Fruit fly (Drosophila melanogaster) whole organism, embryonic: ENCODE results near the gene CG43693.
A peak's percentile ranks its signal among the peaks of the same experiment; 100 is the strongest.

Source experiments
- ATbp ChIP-seq: fragments of 200-800 bp; sonication (Bioruptor generic); optimal IDR thresholded peaks from 2 replicates; lab custom pipeline; 2017; ENCODE audit warnings: missing biosample characterization, mild to moderate bottlenecking, missing genetic modification characterization, missing genetic modification reagents
- Atf3 ChIP-seq: fragments of 200-800 bp; sonication (Bioruptor generic); optimal IDR thresholded peaks from 3 replicates; lab custom pipeline; 2016; ENCODE audit warnings: missing biosample characterization, missing genetic modification characterization
- CG10321 ChIP-seq: fragments of 200-800 bp; sonication (Bioruptor generic); IDR thresholded peaks from 2 replicates; pipeline ENCODE4 v1.3.6; 2022; ENCODE audit warnings: missing biosample characterization, missing genetic modification characterization
- CG11695 ChIP-seq: fragments of 200-800 bp; sonication (Bioruptor generic); IDR thresholded peaks from 3 replicates; pipeline ENCODE4 v1.3.6; 2022; ENCODE audit warnings: missing biosample characterization, missing genetic modification characterization
- CG1233 ChIP-seq: fragments of 200-800 bp; sonication (Bioruptor generic); optimal IDR thresholded peaks from 4 replicates; lab custom pipeline; 2018; ENCODE audit warnings: missing biosample characterization, mild to moderate bottlenecking, missing genetic modification characterization
- CG12744 ChIP-seq: fragments of 200-800 bp; sonication (Bioruptor generic); optimal IDR thresholded peaks from 2 replicates; lab custom pipeline; 2016; ENCODE audit warnings: missing biosample characterization, missing genetic modification characterization
- CG13287 ChIP-seq: fragments of 200-800 bp; sonication (Bioruptor generic); IDR thresholded peaks from 2 replicates; pipeline ENCODE4 v1.3.6; 2022; ENCODE audit warnings: missing biosample characterization, missing genetic modification characterization; ENCODE audit not compliant: partially characterized antibody
- CG14050 ChIP-seq: fragments of 200-800 bp; sonication (Bioruptor generic); IDR thresholded peaks from 3 replicates; pipeline ENCODE4 v1.3.6; 2022; ENCODE audit warnings: missing biosample characterization, missing genetic modification characterization
- CG1602 ChIP-seq: fragments of 200-800 bp; sonication (Bioruptor generic); optimal IDR thresholded peaks from 3 replicates; lab custom pipeline; 2016; ENCODE audit warnings: missing biosample characterization, missing genetic modification characterization
- CG1832 ChIP-seq: fragments of 200-800 bp; sonication (Bioruptor generic); optimal IDR thresholded peaks from 2 replicates; lab custom pipeline; 2017; ENCODE audit warnings: missing biosample characterization, mild to moderate bottlenecking, missing genetic modification characterization, inconsistent platforms
- CG30403 ChIP-seq: fragments of 200-800 bp; sonication (Bioruptor generic); optimal IDR thresholded peaks from 3 replicates; lab custom pipeline; 2016; ENCODE audit warnings: missing biosample characterization, missing genetic modification characterization
- CG31224 ChIP-seq: fragments of 200-800 bp; sonication (Bioruptor generic); IDR thresholded peaks from 2 replicates; pipeline ENCODE4 v1.3.6; 2022; ENCODE audit warnings: missing biosample characterization, missing genetic modification characterization
- CG31388 ChIP-seq: fragments of 200-800 bp; sonication (Bioruptor generic); optimal IDR thresholded peaks from 2 replicates; lab custom pipeline; 2016; ENCODE audit warnings: missing biosample characterization, missing genetic modification characterization
- CG31441 ChIP-seq: fragments of 200-800 bp; sonication (Bioruptor generic); IDR thresholded peaks from 2 replicates; pipeline ENCODE4 v1.3.6; 2022; ENCODE audit warnings: missing biosample characterization, missing genetic modification characterization
- CG32767 ChIP-seq: fragments of 200-800 bp; sonication (Bioruptor generic); IDR thresholded peaks from 2 replicates; pipeline ENCODE4 v1.3.6; 2022; ENCODE audit warnings: missing biosample characterization, missing genetic modification characterization
- CG3726 ChIP-seq: fragments of 200-800 bp; sonication (Bioruptor generic); IDR thresholded peaks from 3 replicates; pipeline ENCODE4, ENCODE4 v1.3.6; 2022; ENCODE audit warnings: missing biosample characterization, missing genetic modification characterization
- CG4707 ChIP-seq: fragments of 200-800 bp; sonication (Bioruptor generic); optimal IDR thresholded peaks from 2 replicates; lab custom pipeline; 2018; ENCODE audit warnings: missing biosample characterization, mild to moderate bottlenecking, missing genetic modification characterization, moderate library complexity
- CG6254 ChIP-seq: fragments of 200-800 bp; sonication (Bioruptor generic); optimal IDR thresholded peaks from 3 replicates; lab custom pipeline; 2017; ENCODE audit warnings: mild to moderate bottlenecking, missing biosample characterization, missing genetic modification reagents, missing genetic modification characterization
- CG6272 ChIP-seq: fragments of 200-800 bp; sonication (Bioruptor generic); IDR thresholded peaks from 2 replicates; pipeline ENCODE4 v1.3.6; 2022; ENCODE audit warnings: missing biosample characterization, missing genetic modification characterization
- CG7357 ChIP-seq: fragments of 200-800 bp; sonication (Bioruptor generic); IDR thresholded peaks from 3 replicates; pipeline ENCODE4 v1.3.6; 2022; ENCODE audit warnings: missing biosample characterization, missing genetic modification characterization
- CG8281 ChIP-seq: fragments of 200-800 bp; sonication (Bioruptor generic); optimal IDR thresholded peaks from 2 replicates; lab custom pipeline; 2018; ENCODE audit warnings: missing biosample characterization, mild to moderate bottlenecking, missing genetic modification characterization, moderate library complexity
- CG9437 ChIP-seq: fragments of 200-800 bp; sonication (Bioruptor generic); optimal IDR thresholded peaks from 2 replicates; lab custom pipeline; 2018; ENCODE audit warnings: missing biosample characterization, mild to moderate bottlenecking, missing genetic modification characterization
- CG9817 ChIP-seq: fragments of 200-800 bp; sonication (Bioruptor generic); optimal IDR thresholded peaks from 2 replicates; lab custom pipeline; 2018; ENCODE audit warnings: missing biosample characterization, mild to moderate bottlenecking, missing genetic modification characterization, moderate library complexity
- Dip2 ChIP-seq: fragments of 200-800 bp; sonication (Bioruptor generic); IDR thresholded peaks from 2 replicates; pipeline ENCODE4 v1.3.6; 2022; ENCODE audit warnings: missing biosample characterization, missing genetic modification characterization
- Dip3 ChIP-seq: fragments of 200-800 bp; sonication (Bioruptor generic); optimal IDR thresholded peaks from 3 replicates; lab custom pipeline; 2016; ENCODE audit warnings: missing biosample characterization, missing genetic modification characterization
- ERR ChIP-seq: fragments of 200-800 bp; sonication (Bioruptor generic); optimal IDR thresholded peaks from 2 replicates; lab custom pipeline; 2016; ENCODE audit warnings: missing biosample characterization, missing genetic modification characterization
- H2.0 ChIP-seq: fragments of 200-800 bp; sonication (Bioruptor generic); IDR thresholded peaks from 2 replicates; pipeline ENCODE4 v1.3.6; 2022; ENCODE audit warnings: missing biosample characterization, missing genetic modification characterization
- HLH3B ChIP-seq: fragments of 200-800 bp; sonication (Bioruptor generic); IDR thresholded peaks from 2 replicates; pipeline ENCODE4 v1.3.6; 2022; ENCODE audit warnings: missing biosample characterization, missing genetic modification characterization
- HLHmδ ChIP-seq: fragments of 200-800 bp; sonication (Bioruptor generic); optimal IDR thresholded peaks from 2 replicates; lab custom pipeline; 2018; ENCODE audit warnings: missing biosample characterization, mild to moderate bottlenecking, missing genetic modification characterization, moderate library complexity
- Kr ChIP-seq: fragments of 200-800 bp; sonication (Bioruptor generic); optimal IDR thresholded peaks from 2 replicates; lab custom pipeline; 2017; ENCODE audit warnings: missing biosample characterization, mild to moderate bottlenecking, missing genetic modification characterization
- Nf-YB ChIP-seq: fragments of 200-800 bp; sonication (Bioruptor generic); optimal IDR thresholded peaks from 3 replicates; lab custom pipeline; 2019; ENCODE audit warnings: missing biosample characterization, mild to moderate bottlenecking, missing genetic modification characterization, moderate library complexity
- Oaz ChIP-seq: fragments of 200-800 bp; sonication (Bioruptor generic); IDR thresholded peaks from 2 replicates; pipeline ENCODE4 v1.3.6; 2022; ENCODE audit warnings: missing biosample characterization, missing genetic modification characterization
- Ravus ChIP-seq: fragments of 200-800 bp; sonication (Bioruptor generic); IDR thresholded peaks from 2 replicates; pipeline ENCODE4 v1.3.6; 2022; ENCODE audit warnings: missing biosample characterization, missing genetic modification characterization
- Side ChIP-seq: fragments of 200-800 bp; sonication (Bioruptor generic); optimal IDR thresholded peaks from 2 replicates; lab custom pipeline; 2016; ENCODE audit warnings: missing biosample characterization, missing genetic modification characterization
- Stat92E ChIP-seq, 3 experiments: fragments of >200 bp in 2 of 3; fragments of 200-800 bp in 1 of 3; sonication (Bioruptor generic) in 1 of 3; optimal IDR thresholded peaks; 2 replicates each; lab custom pipeline; 2017 to 2019; ENCODE audit warnings: missing biosample characterization in 3 of 3, missing genetic modification characterization in 3 of 3, mild to moderate bottlenecking in 1 of 3, moderate library complexity in 1 of 3
- Xbp1 ChIP-seq: fragments of 200-800 bp; sonication (Bioruptor generic); optimal IDR thresholded peaks from 3 replicates; lab custom pipeline; 2016; ENCODE audit warnings: missing biosample characterization, mild to moderate bottlenecking, missing genetic modification characterization
- al ChIP-seq: fragments of 200-800 bp; sonication (Bioruptor generic); IDR thresholded peaks from 2 replicates; pipeline ENCODE4 v1.3.6; 2022; ENCODE audit warnings: missing biosample characterization, missing genetic modification characterization
- amos ChIP-seq: fragments of 200-800 bp; sonication (Bioruptor generic); IDR thresholded peaks from 2 replicates; pipeline ENCODE4 v1.3.6; 2022; ENCODE audit warnings: missing biosample characterization, missing genetic modification characterization; ENCODE audit not compliant: partially characterized antibody
- az2 ChIP-seq: fragments of 200-800 bp; sonication (Bioruptor generic); optimal IDR thresholded peaks from 3 replicates; lab custom pipeline; 2016; ENCODE audit warnings: missing biosample characterization, missing genetic modification characterization
- cwo ChIP-seq: fragments of 200-800 bp; sonication (Bioruptor generic); optimal IDR thresholded peaks from 3 replicates; lab custom pipeline; 2017; ENCODE audit warnings: missing biosample characterization, missing genetic modification characterization, mild to moderate bottlenecking, moderate library complexity, missing genetic modification reagents
- da ChIP-seq: fragments of 200-800 bp; sonication (Bioruptor generic); optimal IDR thresholded peaks from 2 replicates; lab custom pipeline; 2016; ENCODE audit warnings: missing biosample characterization, missing genetic modification characterization
- danr ChIP-seq: fragments of 200-800 bp; sonication (Bioruptor generic); IDR thresholded peaks from 2 replicates; pipeline ENCODE4 v1.3.6; 2022; ENCODE audit warnings: missing biosample characterization, missing genetic modification characterization
- dm ChIP-seq: fragments of 200-800 bp; sonication (Bioruptor generic); optimal IDR thresholded peaks from 3 replicates; lab custom pipeline; 2016; ENCODE audit warnings: missing biosample characterization, missing genetic modification characterization
- eve ChIP-seq, 2 experiments: fragments of >200 bp; optimal IDR thresholded peaks; 2 replicates each; lab custom pipeline; 2017; ENCODE audit warnings: missing biosample characterization in 2 of 2, missing genetic modification characterization in 2 of 2
- jigr1 ChIP-seq: fragments of 200-800 bp; sonication (Bioruptor generic); IDR thresholded peaks from 3 replicates; pipeline ENCODE4 v1.3.6; 2022; ENCODE audit warnings: missing biosample characterization, missing genetic modification characterization
- oc ChIP-seq: fragments of 200-800 bp; sonication (Bioruptor generic); optimal IDR thresholded peaks from 2 replicates; lab custom pipeline; 2018; ENCODE audit warnings: missing biosample characterization, mild to moderate bottlenecking, missing genetic modification characterization, moderate library complexity
- odd ChIP-seq: fragments of 200-800 bp; sonication (Bioruptor generic); optimal IDR thresholded peaks from 2 replicates; lab custom pipeline; 2017; ENCODE audit warnings: missing biosample characterization, mild to moderate bottlenecking, missing genetic modification characterization
- otp ChIP-seq: fragments of 200-800 bp; sonication (Bioruptor generic); IDR thresholded peaks from 3 replicates; pipeline ENCODE4, ENCODE4 v1.3.6; 2022; ENCODE audit warnings: missing biosample characterization, missing genetic modification characterization
- pho ChIP-seq: fragments of 200-800 bp; sonication (Bioruptor generic); optimal IDR thresholded peaks from 2 replicates; lab custom pipeline; 2016; ENCODE audit warnings: missing biosample characterization, missing genetic modification characterization
- schlank ChIP-seq: fragments of 200-800 bp; sonication (Bioruptor generic); optimal IDR thresholded peaks from 2 replicates; lab custom pipeline; 2018; ENCODE audit warnings: missing biosample characterization, mild to moderate bottlenecking, missing genetic modification characterization
- sqz ChIP-seq: fragments of 200-800 bp; sonication (Bioruptor generic); optimal IDR thresholded peaks from 3 replicates; lab custom pipeline; 2018; ENCODE audit warnings: missing biosample characterization, mild to moderate bottlenecking, missing genetic modification characterization

The CG43693 gene

DNA sequence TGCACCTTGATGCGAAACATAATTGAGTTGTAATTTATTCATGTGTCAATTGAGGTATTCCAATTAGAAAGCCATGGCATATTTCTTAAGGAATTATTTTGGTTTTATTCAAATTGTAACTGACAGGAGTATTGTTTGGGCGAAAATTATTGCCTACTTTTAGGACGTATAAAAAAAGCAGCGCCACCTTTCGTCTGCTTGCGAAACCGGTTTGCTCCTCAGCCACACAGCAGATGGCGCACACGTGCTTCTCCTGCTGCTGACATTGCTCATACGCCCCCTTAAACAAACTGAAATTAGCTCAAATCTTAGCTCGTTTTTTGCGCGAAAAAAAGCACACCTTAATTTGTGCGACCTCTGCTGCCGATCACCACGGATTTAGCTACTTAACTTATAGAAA lies 3.3 kb downstream of the CG43693 start (continued):
- peak; percentile 29 for TF ChIP-seq CG6254 (GFP tag; lab: Kevin White, UChicago)
- TF ChIP-seq odd: peak; percentile 52
- peak; percentile 21 for TF ChIP-seq pho (GFP tag; lab: Kevin White, UChicago)
- peak; percentile 70 for TF ChIP-seq Oaz (GFP tag; lab: Robert Waterston, UW)
- TF ChIP-seq CG4707 (GFP tag; lab: Kevin White, UChicago): peak; percentile 54
- TF ChIP-seq CG31441 (GFP tag; lab: Robert Waterston, UW): peak; percentile 44; the same call in 1 of the 2 replicates
- no peak for TF ChIP-seq danr
- no peak for TF ChIP-seq cwo (GFP tag; lab: Kevin White, UChicago)
- TF ChIP-seq al (GFP tag; lab: Robert Waterston, UW): no peak
- peak; percentile 85 for TF ChIP-seq CG12744 (GFP tag; lab: Kevin White, UChicago)
- TF ChIP-seq CG3726 (GFP tag; lab: Robert Waterston, UW): no peak
- TF ChIP-seq Nf-YB (GFP tag; lab: Kevin White, UChicago): no peak
- no peak for TF ChIP-seq CG1832 (GFP tag; lab: Kevin White, UChicago)
- TF ChIP-seq CG9437 (GFP tag; lab: Kevin White, UChicago): no peak
- peak; percentile 11 for TF ChIP-seq oc (tag; lab: Kevin White, UChicago)
- peak; percentile 62 for TF ChIP-seq CG1602
- TF ChIP-seq otp (GFP tag; lab: Robert Waterston, UW): peak; percentile 90
- TF ChIP-seq CG1233 (GFP tag; lab: Kevin White, UChicago): peak; percentile 68
- TF ChIP-seq CG13287 (GFP tag; lab: Robert Waterston, UW): peak; percentile 55; the same call in 1 of the 2 replicates
- TF ChIP-seq CG10321 (GFP tag; lab: Robert Waterston, UW): no peak
- TF ChIP-seq ATbp (GFP tag; lab: Kevin White, UChicago): peak; percentile 65
- TF ChIP-seq Ravus (GFP tag; lab: Robert Waterston, UW): no peak
- peak; percentile 20; the same call in 1 of the 2 replicates for TF ChIP-seq amos (GFP tag; lab: Robert Waterston, UW)
- TF ChIP-seq Side (GFP tag; lab: Kevin White, UChicago): peak; percentile 70
- no peak for TF ChIP-seq Dip3 (GFP tag; lab: Kevin White, UChicago)
- TF ChIP-seq CG8281 (tag; lab: Kevin White, UChicago): peak; percentile 48
- TF ChIP-seq sqz (GFP tag; lab: Kevin White, UChicago): peak; percentile 68
- TF ChIP-seq HLH3B (GFP tag; lab: Robert Waterston, UW): peak; percentile 74
- TF ChIP-seq eve (GFP tag; optimal IDR thresholded peaks at IDR 0.05; lab: Kevin White, UChicago): no peak
- peak; percentile 31; the same call in 1 of the 2 replicates for TF ChIP-seq CG6272 (GFP tag; lab: Robert Waterston, UW)
- TF ChIP-seq ERR (GFP tag; lab: Kevin White, UChicago): peak; percentile 22
- no peak for TF ChIP-seq jigr1 (GFP tag; lab: Robert Waterston, UW)
- TF ChIP-seq CG31388 (GFP tag; lab: Kevin White, UChicago): peak; percentile 35
- TF ChIP-seq H2.0: peak; percentile 67
- peak; percentile 57; the same call in 2 of the 3 replicates for TF ChIP-seq CG7357
- TF ChIP-seq CG32767: no peak
- TF ChIP-seq da (GFP tag; lab: Kevin White, UChicago): peak; percentile 65
- TF ChIP-seq Stat92E (GFP tag; optimal IDR thresholded peaks at IDR 0.05; lab: Kevin White, UChicago): no peak
- peak; percentile 69 for TF ChIP-seq dm
- no peak for TF ChIP-seq Kr (GFP tag; lab: Kevin White, UChicago)
- peak; percentile 49; the same call in 2 of the 3 replicates for TF ChIP-seq CG14050 (GFP tag; lab: Robert Waterston, UW)
- peak; percentile 89 for TF ChIP-seq Xbp1 (GFP tag; lab: Kevin White, UChicago)
- peak; percentile 71 for TF ChIP-seq HLHmδ (GFP tag; lab: Kevin White, UChicago)
- TF ChIP-seq CG11695 (GFP tag; lab: Robert Waterston, UW): no peak
- no peak for TF ChIP-seq Dip2 (GFP tag; lab: Robert Waterston, UW)
- peak; percentile 42 for TF ChIP-seq schlank (tag; lab: Kevin White, UChicago)
- TF ChIP-seq CG9817 (tag; lab: Kevin White, UChicago): peak; percentile 65
- peak; percentile 82 for TF ChIP-seq CG30403 (GFP tag; lab: Kevin White, UChicago)
- peak; percentile 73 for TF ChIP-seq Atf3 (GFP tag; lab: Kevin White, UChicago)
- peak; percentile 79 for TF ChIP-seq az2 (GFP tag; lab: Kevin White, UChicago)
- TF ChIP-seq CG31224 (GFP tag; lab: Robert Waterston, UW): peak; percentile 39; the same call in 1 of the 2 replicates
